Worm (Caenorhabditis elegans) whole organism, L4 larva: ENCODE results near the gene zig-12.

ENCODE experiments used
- F26F4.8 ChIP-seq: fragments of 200-800 bp; sonication (Bioruptor generic); conservative IDR thresholded peaks from 2 replicates; pipeline ENCODE4 v1.3.6; 2022; ENCODE audit warnings: missing genetic modification characterization, missing compliant biosample characterization
- F37D6.2 ChIP-seq: sonication (generic microtip); optimal IDR thresholded peaks from 2 replicates; lab custom pipeline; 2016; ENCODE audit warnings: mild to moderate bottlenecking, missing genetic modification characterization, missing compliant biosample characterization
- F49E8.2 ChIP-seq: sonication (generic microtip); optimal IDR thresholded peaks from 2 replicates; lab custom pipeline; 2016; ENCODE audit warnings: missing compliant biosample characterization, mild to moderate bottlenecking, missing genetic modification characterization, borderline replicate concordance
- R02D3.7 ChIP-seq: fragments of 150-350 bp; sonication (generic microtip); optimal IDR thresholded peaks from 3 replicates; lab custom pipeline; 2014; ENCODE audit warnings: missing biosample characterization, missing genetic modification characterization
- Y75B8A.6 ChIP-seq: fragments of 200-800 bp; sonication (Bioruptor generic); IDR thresholded peaks from 2 replicates; pipeline ENCODE4 v1.3.6; 2022; ENCODE audit warnings: missing genetic modification reagents, missing genetic modification characterization, missing compliant biosample characterization
- aha-1 ChIP-seq: fragments of 150-350 bp; peaks from one replicate; lab custom pipeline; 2014; ENCODE audit warnings: missing biosample characterization, missing genetic modification characterization
- ama-1 ChIP-seq: fragments of 150-350 bp; optimal IDR thresholded peaks from 2 replicates; lab custom pipeline; 2014; ENCODE audit warnings: inconsistent platforms, mixed read lengths
- ceh-20 ChIP-seq: fragments of 200-800 bp; sonication (Bioruptor generic); IDR thresholded peaks from 2 replicates; pipeline ENCODE4 v1.3.6; 2022; ENCODE audit warnings: missing genetic modification reagents, missing genetic modification characterization, missing compliant biosample characterization
- ceh-44 ChIP-seq: fragments of 200-800 bp; sonication (Bioruptor generic); IDR thresholded peaks from 2 replicates; pipeline ENCODE4 v1.3.6; 2022; ENCODE audit warnings: missing genetic modification reagents, missing genetic modification characterization, missing compliant biosample characterization
- ceh-62 ChIP-seq: sonication (generic microtip); optimal IDR thresholded peaks from 2 replicates; lab custom pipeline; 2017; ENCODE audit warnings: missing biosample characterization, missing genetic modification characterization
- cey-2 ChIP-seq: sonication (generic microtip); optimal IDR thresholded peaks from 3 replicates; lab custom pipeline; 2017; ENCODE audit warnings: missing genetic modification characterization, mild to moderate bottlenecking, missing compliant biosample characterization, antibody characterized with exemption, borderline replicate concordance; ENCODE audit not compliant: insufficient read depth
- ctbp-1 ChIP-seq: fragments of 200-800 bp; sonication (Bioruptor generic); IDR thresholded peaks from 2 replicates; pipeline ENCODE4 v1.3.6; 2022; ENCODE audit warnings: missing genetic modification reagents, missing genetic modification characterization, missing compliant biosample characterization
- daf-19 ChIP-seq: fragments of 200-800 bp; sonication (Bioruptor generic); conservative IDR thresholded peaks from 2 replicates; pipeline ENCODE4 v1.3.6; 2022; ENCODE audit warnings: missing genetic modification characterization, missing compliant biosample characterization
- dmd-6 ChIP-seq: fragments of 200-800 bp; sonication (Bioruptor generic); IDR thresholded peaks from 2 replicates; pipeline ENCODE4 v1.3.6; 2022; ENCODE audit warnings: missing genetic modification reagents, missing genetic modification characterization, missing compliant biosample characterization
- dmd-9 ChIP-seq: fragments of 200-800 bp; sonication (Bioruptor generic); IDR thresholded peaks from 2 replicates; pipeline ENCODE4 v1.3.6; 2022; ENCODE audit warnings: missing genetic modification reagents, missing genetic modification characterization, missing compliant biosample characterization
- egl-43 ChIP-seq: fragments of 200-800 bp; sonication (Bioruptor generic); IDR thresholded peaks from 2 replicates; pipeline ENCODE4 v1.3.6; 2022; ENCODE audit warnings: missing genetic modification reagents, missing genetic modification characterization, missing compliant biosample characterization
- gei-8 ChIP-seq: fragments of 200-800 bp; sonication (Bioruptor generic); optimal IDR thresholded peaks from 2 replicates; lab custom pipeline; 2018; ENCODE audit warnings: mild to moderate bottlenecking, missing genetic modification characterization, missing compliant biosample characterization
- hif-1 ChIP-seq, 2 experiments: sonication (generic microtip); optimal IDR thresholded peaks; 2 replicates each; lab custom pipeline; 2016 to 2017; ENCODE audit warnings: missing compliant biosample characterization in 2 of 2, missing genetic modification characterization in 2 of 2, missing genetic modification reagents in 2 of 2, missing genotype in 2 of 2, mild to moderate bottlenecking in 1 of 2
- hlh-11 ChIP-seq: fragments of 200-800 bp; sonication (Bioruptor generic); optimal IDR thresholded peaks from 2 replicates; lab custom pipeline; 2018; ENCODE audit warnings: mild to moderate bottlenecking, missing genetic modification characterization, missing compliant biosample characterization
- hlh-30 ChIP-seq: sonication (generic microtip); optimal IDR thresholded peaks from 2 replicates; lab custom pipeline; 2017; ENCODE audit warnings: antibody characterized with exemption, mild to moderate bottlenecking, missing genetic modification characterization, missing compliant biosample characterization; ENCODE audit not compliant: insufficient read depth
- hmg-1.1 ChIP-seq: fragments of 200-800 bp; sonication (Bioruptor generic); IDR thresholded peaks from 2 replicates; pipeline ENCODE4 v1.3.6; 2022; ENCODE audit warnings: missing genetic modification reagents, missing genetic modification characterization, missing compliant biosample characterization
- lim-7 ChIP-seq: fragments of 200-800 bp; sonication (Bioruptor generic); IDR thresholded peaks from 2 replicates; pipeline ENCODE4 v1.3.6; 2022; ENCODE audit warnings: missing genetic modification characterization, missing compliant biosample characterization
- lin-38 ChIP-seq: fragments of 200-800 bp; sonication (Bioruptor generic); IDR thresholded peaks from 2 replicates; pipeline ENCODE4 v1.3.6; 2022; ENCODE audit warnings: missing genetic modification reagents, missing genetic modification characterization, missing compliant biosample characterization
- lir-3 ChIP-seq: sonication (generic microtip); optimal IDR thresholded peaks from 2 replicates; lab custom pipeline; 2016; ENCODE audit warnings: mild to moderate bottlenecking, missing genetic modification characterization, missing compliant biosample characterization
- lsy-2 ChIP-seq, 2 experiments: fragments of 150-350 bp in 1 of 2; sonication (generic microtip) in 1 of 2; optimal IDR thresholded peaks; 2 replicates each; lab custom pipeline; 2014 to 2017; ENCODE audit warnings: missing biosample characterization in 2 of 2, missing genetic modification characterization in 2 of 2
- madf-9 ChIP-seq: fragments of 200-800 bp; sonication (Bioruptor generic); conservative IDR thresholded peaks from 2 replicates; pipeline ENCODE4 v1.3.6; 2022; ENCODE audit warnings: missing genetic modification reagents, missing genetic modification characterization, missing compliant biosample characterization
- mdl-1 ChIP-seq, 2 experiments: fragments of 150-350 bp in 1 of 2; sonication (generic microtip) in 1 of 2; optimal IDR thresholded peaks; 2 replicates each; lab custom pipeline; 2014 to 2017; ENCODE audit warnings: missing biosample characterization in 2 of 2, missing genetic modification characterization in 2 of 2
- mep-1 ChIP-seq: fragments of 150-350 bp; sonication (generic microtip); optimal IDR thresholded peaks from 3 replicates; lab custom pipeline; 2014; ENCODE audit warnings: missing biosample characterization, missing genetic modification characterization
- mxl-3 ChIP-seq: fragments of 200-800 bp; sonication (Bioruptor generic); optimal IDR thresholded peaks from 2 replicates; lab custom pipeline; 2018; ENCODE audit warnings: mild to moderate bottlenecking, missing genetic modification characterization, missing compliant biosample characterization
- nhr-102 ChIP-seq: sonication (generic microtip); optimal IDR thresholded peaks from 2 replicates; lab custom pipeline; 2016; ENCODE audit warnings: mild to moderate bottlenecking, missing genetic modification characterization, moderate library complexity, missing compliant biosample characterization
- nhr-11 ChIP-seq: fragments of 150-350 bp; optimal IDR thresholded peaks from 2 replicates; lab custom pipeline; 2014; ENCODE audit warnings: missing biosample characterization, missing genetic modification characterization
- nhr-111 ChIP-seq: fragments of 200-800 bp; sonication (Bioruptor generic); optimal IDR thresholded peaks from 2 replicates; lab custom pipeline; 2018; ENCODE audit warnings: mild to moderate bottlenecking, missing genetic modification characterization, missing compliant biosample characterization
- nhr-42 ChIP-seq: fragments of 200-800 bp; sonication (Bioruptor generic); IDR thresholded peaks from 2 replicates; pipeline ENCODE4 v1.3.6; 2022; ENCODE audit warnings: missing genetic modification characterization, missing compliant biosample characterization
- nhr-77 ChIP-seq: fragments of 150-350 bp; optimal IDR thresholded peaks from 2 replicates; lab custom pipeline; 2014; ENCODE audit warnings: missing biosample characterization, missing genetic modification characterization
- pha-4 ChIP-seq, 2 experiments: fragments of 150-350 bp in 1 of 2; fragments of 200-800 bp in 1 of 2; sonication (Bioruptor generic) in 1 of 2; IDR thresholded peaks in 1 of 2; optimal IDR thresholded peaks in 1 of 2; 2 replicates each; pipeline versions ENCODE4 v1.3.6 to Lab custom; 2014 to 2022; ENCODE audit warnings: missing genetic modification characterization in 2 of 2, missing genetic modification reagents in 2 of 2, missing biosample characterization in 1 of 2, missing compliant biosample characterization in 1 of 2
- php-3 ChIP-seq: fragments of 200-800 bp; sonication (Bioruptor generic); IDR thresholded peaks from 2 replicates; pipeline ENCODE4 v1.3.6; 2022; ENCODE audit warnings: missing genetic modification reagents, missing genetic modification characterization, missing compliant biosample characterization
- rbr-2 ChIP-seq: sonication (generic microtip); optimal IDR thresholded peaks from 2 replicates; lab custom pipeline; 2016; ENCODE audit warnings: missing genotype, missing genetic modification characterization, missing compliant biosample characterization
- saeg-2 ChIP-seq: fragments of 200-800 bp; sonication (Bioruptor generic); IDR thresholded peaks from 2 replicates; pipeline ENCODE4 v1.3.6; 2022; ENCODE audit warnings: missing genetic modification reagents, missing genetic modification characterization, missing compliant biosample characterization
- set-16 ChIP-seq: fragments of 200-800 bp; sonication (Bioruptor generic); IDR thresholded peaks from 2 replicates; pipeline ENCODE4 v1.3.6; 2022; ENCODE audit warnings: missing genetic modification reagents, missing genetic modification characterization, missing compliant biosample characterization
- snpc-1.2 ChIP-seq: fragments of 200-800 bp; sonication (Bioruptor generic); IDR thresholded peaks from 2 replicates; pipeline ENCODE4 v1.3.6; 2022; ENCODE audit warnings: missing genetic modification reagents, missing genetic modification characterization, missing compliant biosample characterization
- snpc-4 ChIP-seq: fragments of 150-350 bp; optimal IDR thresholded peaks from 2 replicates; lab custom pipeline; 2014; ENCODE audit warnings: missing biosample characterization, missing genetic modification characterization
- unc-62 ChIP-seq, 3 experiments: fragments of 150-350 bp in 1 of 3; sonication (generic microtip); optimal IDR thresholded peaks in 2 of 3; peaks in 1 of 3; 1 replicate in 1 of 3; 2 replicates in 2 of 3; lab custom pipeline; 2014 to 2017; ENCODE audit warnings: missing biosample characterization in 3 of 3, missing genetic modification characterization in 3 of 3, missing genetic modification reagents in 3 of 3, missing genotype in 1 of 3
- ztf-7 ChIP-seq: fragments of 150-350 bp; optimal IDR thresholded peaks from 2 replicates; lab custom pipeline; 2014; ENCODE audit warnings: missing biosample characterization, missing genetic modification characterization

zig-12 gene

ce11 chrX:8806070-8806799, 42.5 kb downstream of the zig-12 start, which contains the start of gene R04E5.8:
Gene R04E5.8 (minus strand): TSS chrX:8806120.
- TF ChIP-seq set-16 (GFP tag; lab: Robert Waterston, UW) (peak; percentile 93), rbr-2 (tag; lab: Kevin White, UChicago) (peak; percentile 73), nhr-111 (no peak), egl-43 (GFP tag; lab: Robert Waterston, UW) (peak; percentile 77; the same call in 1 of the 2 replicates), mxl-3 (GFP tag; lab: Kevin White, UChicago) (peak; percentile 72), aha-1 (tag; lab: Kevin White, UChicago) (peak; percentile 39), F49E8.2 (tag; lab: Kevin White, UChicago) (no peak), snpc-1.2 (GFP tag; lab: Robert Waterston, UW) (no peak), lin-38 (GFP tag; lab: Robert Waterston, UW) (peak; percentile 25; the same call in 1 of the 2 replicates), ceh-62 (tag; lab: Kevin White, UChicago) (no peak), pha-4 (GFP tag; IDR thresholded peaks at IDR 0.05; lab: Robert Waterston, UW) (no peak), pha-4 (tag; optimal IDR thresholded peaks at IDR 0.05; lab: Kevin White, UChicago) (no peak), ama-1 (lab: Kevin White, UChicago) (no peak), mdl-1 (tag; optimal IDR thresholded peaks at IDR 0.05; lab: Kevin White, UChicago) (peak in 1 of 2 experiments; percentile 78), hif-1 (tag; optimal IDR thresholded peaks at IDR 0.05; lab: Kevin White, UChicago) (peak in 1 of 2 experiments; percentile 48), mep-1 (peak; percentile 51), dmd-6 (0 out of 2 replicates have a peak, but pooled peaks have one; percentile 14), hlh-11 (tag; lab: Kevin White, UChicago) (peak; percentile 14), cey-2 (tag; lab: Kevin White, UChicago) (no peak), ceh-20 (GFP tag; lab: Robert Waterston, UW) (0 out of 2 replicates have a peak, but pooled peaks have one; percentile 27), F26F4.8 (GFP tag; lab: Robert Waterston, UW) (no peak), ceh-44 (GFP tag; lab: Robert Waterston, UW) (0 out of 2 replicates have a peak, but pooled peaks have one; percentile 4), F37D6.2 (tag; lab: Kevin White, UChicago) (peak; percentile 38), hmg-1.1 (GFP tag; lab: Robert Waterston, UW) (peak; percentile 58), ctbp-1 (peak; percentile 77), lsy-2 (tag; optimal IDR thresholded peaks at IDR 0.05; lab: Kevin White, UChicago) (peak in 1 of 2 experiments; percentile 38), php-3 (GFP tag; lab: Robert Waterston, UW) (0 out of 2 replicates have a peak, but pooled peaks have one; percentile 22), nhr-11 (tag; lab: Kevin White, UChicago) (peak; percentile 25), hlh-30 (tag; lab: Kevin White, UChicago) (peak; percentile 84)

ce11 chrX:8808740-8809139, 45.0 kb downstream of the zig-12 start:
- TF ChIP-seq R02D3.7 (tag; lab: Kevin White, UChicago) = no peak
- 0 out of 2 replicates have a peak, but pooled peaks have one; percentile 16 for TF ChIP-seq ceh-20 (GFP tag; lab: Robert Waterston, UW)
- TF ChIP-seq unc-62 (GFP tag; optimal IDR thresholded peaks at IDR 0.05 in 1 of 2; lab: Kevin White, UChicago) = peak in 1 of 2 experiments; percentile 97
- TF ChIP-seq unc-62 (tag; optimal IDR thresholded peaks at IDR 0.05; lab: Kevin White, UChicago) = no peak
- no peak for TF ChIP-seq gei-8 (GFP tag; lab: Kevin White, UChicago)

- no peak for TF ChIP-seq dmd-9 (GFP tag; lab: Robert Waterston, UW)
- peak; percentile 47; the same call in 1 of the 2 replicates for TF ChIP-seq nhr-42 (GFP tag; lab: Robert Waterston, UW)
- TF ChIP-seq lsy-2 (tag; optimal IDR thresholded peaks at IDR 0.05; lab: Kevin White, UChicago) = peak; percentile 70 to 84
- peak; percentile 50 for TF ChIP-seq ama-1 (lab: Kevin White, UChicago)
- TF ChIP-seq nhr-77 (tag; lab: Kevin White, UChicago) = peak; percentile 93
- no peak for TF ChIP-seq Y75B8A.6 (GFP tag; lab: Robert Waterston, UW)
- peak; percentile 71 for TF ChIP-seq nhr-102
- no peak for TF ChIP-seq snpc-1.2 (GFP tag; lab: Robert Waterston, UW)
- TF ChIP-seq madf-9 (GFP tag; lab: Robert Waterston, UW) = peak; percentile 71; the same call in 1 of the 2 replicates
- no peak for TF ChIP-seq lir-3 (tag; lab: Kevin White, UChicago)
- no peak for TF ChIP-seq ceh-44 (GFP tag; lab: Robert Waterston, UW)
- peak; percentile 87 to 99 for TF ChIP-seq mdl-1 (tag; optimal IDR thresholded peaks at IDR 0.05; lab: Kevin White, UChicago)
- peak; percentile 44; the same call in 1 of the 2 replicates for TF ChIP-seq ceh-20 (GFP tag; lab: Robert Waterston, UW)
- TF ChIP-seq lim-7 (GFP tag; lab: Robert Waterston, UW) = no peak
- TF ChIP-seq saeg-2 (GFP tag; lab: Robert Waterston, UW) = no peak
- TF ChIP-seq snpc-4 = no peak
- TF ChIP-seq hlh-11 (tag; lab: Kevin White, UChicago) = peak; percentile 96
- TF ChIP-seq ztf-7 = peak; percentile 42
- TF ChIP-seq daf-19 = no peak
Measured at ce11 chrX:8810908-8811307, 47.2 kb downstream of the zig-12 start, which contains the start of gene R04E5.9. Gene R04E5.9 (minus strand): TSS chrX:8811142.
